Fruit fly (Drosophila melanogaster) whole organism, prepupa: ENCODE data around the gene CG32683.

Source experiments
- Blimp-1 ChIP-seq: fragments of 200-800 bp; sonication (Bioruptor generic); optimal IDR thresholded peaks from 3 replicates; lab custom pipeline; 2017; ENCODE audit warnings: missing biosample characterization, missing genetic modification characterization, mild to moderate bottlenecking, moderate library complexity, missing genetic modification reagents
- CG10631 ChIP-seq: fragments of 200-800 bp; sonication (Bioruptor generic); optimal IDR thresholded peaks from 2 replicates; lab custom pipeline; 2016; ENCODE audit warnings: missing biosample characterization, missing genetic modification characterization
- CG10669 ChIP-seq: fragments of 200-800 bp; sonication (Bioruptor generic); optimal IDR thresholded peaks from 3 replicates; lab custom pipeline; 2018; ENCODE audit warnings: missing biosample characterization, mild to moderate bottlenecking, missing genetic modification characterization, moderate library complexity
- CG11294 ChIP-seq: fragments of 200-800 bp; sonication (Bioruptor generic); IDR thresholded peaks from 2 replicates; pipeline ENCODE4 v1.3.6; 2022; ENCODE audit warnings: missing biosample characterization, missing genetic modification characterization
- CG11762 ChIP-seq: fragments of 200-800 bp; sonication (Bioruptor generic); optimal IDR thresholded peaks from 3 replicates; lab custom pipeline; 2016; ENCODE audit warnings: missing biosample characterization, missing genetic modification characterization; ENCODE audit not compliant: insufficient read depth
- CG11902 ChIP-seq: fragments of 200-800 bp; sonication (Bioruptor generic); optimal IDR thresholded peaks from 3 replicates; lab custom pipeline; 2016; ENCODE audit warnings: missing biosample characterization, missing genetic modification characterization
- CG15336 ChIP-seq: fragments of 200-800 bp; sonication (Bioruptor generic); IDR thresholded peaks from 2 replicates; pipeline ENCODE4 v1.3.6; 2022; ENCODE audit warnings: missing biosample characterization, missing genetic modification characterization
- CG1621 ChIP-seq: fragments of 200-800 bp; sonication (Bioruptor generic); optimal IDR thresholded peaks from 3 replicates; lab custom pipeline; 2018; ENCODE audit warnings: missing biosample characterization, mild to moderate bottlenecking, missing genetic modification characterization
- CG16779 ChIP-seq: fragments of 200-800 bp; sonication (Bioruptor generic); optimal IDR thresholded peaks from 3 replicates; lab custom pipeline; 2017; ENCODE audit warnings: missing biosample characterization, mild to moderate bottlenecking, missing genetic modification characterization
- CG3032 ChIP-seq: fragments of 200-800 bp; optimal IDR thresholded peaks from 2 replicates; lab custom pipeline; 2019; ENCODE audit warnings: missing biosample characterization, mild to moderate bottlenecking, missing genetic modification characterization, moderate library complexity
- CG31627 ChIP-seq: fragments of 200-800 bp; sonication (Bioruptor generic); optimal IDR thresholded peaks from 3 replicates; lab custom pipeline; 2016; ENCODE audit warnings: missing biosample characterization, missing genetic modification characterization
- CG32006 ChIP-seq: fragments of 200-800 bp; sonication (Bioruptor generic); optimal IDR thresholded peaks from 3 replicates; lab custom pipeline; 2017; ENCODE audit warnings: missing biosample characterization, mild to moderate bottlenecking, missing genetic modification characterization
- CG34406 ChIP-seq: fragments of 200-800 bp; sonication (Bioruptor generic); optimal IDR thresholded peaks from 3 replicates; lab custom pipeline; 2016; ENCODE audit warnings: missing biosample characterization, missing genetic modification characterization
- CG3919 ChIP-seq: fragments of 200-800 bp; sonication (Bioruptor generic); optimal IDR thresholded peaks from 3 replicates; lab custom pipeline; 2016; ENCODE audit warnings: missing biosample characterization, missing genetic modification characterization
- CG4318 ChIP-seq: fragments of 200-800 bp; sonication (Bioruptor generic); optimal IDR thresholded peaks from 3 replicates; lab custom pipeline; 2017; ENCODE audit warnings: missing biosample characterization, mild to moderate bottlenecking, missing genetic modification characterization
- CG6163 ChIP-seq: fragments of 200-800 bp; sonication (Bioruptor generic); IDR thresholded peaks from 3 replicates; pipeline ENCODE4 v1.3.6; 2022; ENCODE audit warnings: missing biosample characterization, missing genetic modification characterization
- CG6276 ChIP-seq: fragments of 200-800 bp; sonication (Bioruptor generic); optimal IDR thresholded peaks from 2 replicates; lab custom pipeline; 2017; ENCODE audit warnings: missing biosample characterization, mild to moderate bottlenecking, missing genetic modification characterization
- CG6792 ChIP-seq: fragments of 200-800 bp; sonication (Bioruptor generic); optimal IDR thresholded peaks from 3 replicates; lab custom pipeline; 2016; ENCODE audit warnings: missing biosample characterization, missing genetic modification characterization
- CG6808 ChIP-seq: fragments of 200-800 bp; sonication (Bioruptor generic); optimal IDR thresholded peaks from 3 replicates; lab custom pipeline; 2017; ENCODE audit warnings: missing biosample characterization, missing genetic modification characterization, mild to moderate bottlenecking, moderate library complexity, missing genetic modification reagents
- CG6854 ChIP-seq: fragments of 200-800 bp; sonication (Bioruptor generic); optimal IDR thresholded peaks from 2 replicates; lab custom pipeline; 2017; ENCODE audit warnings: missing biosample characterization, mild to moderate bottlenecking, missing genetic modification characterization
- CG8632 ChIP-seq: fragments of 200-800 bp; sonication (Bioruptor generic); optimal IDR thresholded peaks from 3 replicates; lab custom pipeline; 2016; ENCODE audit warnings: missing biosample characterization, missing genetic modification characterization
- CG9139 ChIP-seq: fragments of 200-800 bp; sonication (Bioruptor generic); optimal IDR thresholded peaks from 3 replicates; lab custom pipeline; 2017; ENCODE audit warnings: missing biosample characterization, mild to moderate bottlenecking, missing genetic modification characterization
- Eip75B ChIP-seq: fragments of 200-800 bp; sonication (Bioruptor generic); optimal IDR thresholded peaks from 3 replicates; lab custom pipeline; 2016; ENCODE audit warnings: missing biosample characterization, missing genetic modification characterization
- Eip78C ChIP-seq: fragments of 200-800 bp; sonication (Bioruptor generic); peaks from one replicate; lab custom pipeline; 2016; ENCODE audit warnings: missing biosample characterization, missing genetic modification characterization
- Eip93F ChIP-seq: fragments of 200-800 bp; sonication (Bioruptor generic); optimal IDR thresholded peaks from 2 replicates; lab custom pipeline; 2016; ENCODE audit warnings: missing biosample characterization, mild to moderate bottlenecking, missing genetic modification characterization
- Ets21C ChIP-seq: fragments of 200-800 bp; sonication (Bioruptor generic); optimal IDR thresholded peaks from 3 replicates; lab custom pipeline; 2016; ENCODE audit warnings: missing biosample characterization, missing genetic modification characterization
- Ets96B ChIP-seq: fragments of 200-800 bp; optimal IDR thresholded peaks from 2 replicates; lab custom pipeline; 2019; ENCODE audit warnings: missing biosample characterization, mild to moderate bottlenecking, missing genetic modification characterization, moderate library complexity
- Hr38 ChIP-seq: sonication (Bioruptor generic); optimal IDR thresholded peaks from 2 replicates; lab custom pipeline; 2016; ENCODE audit warnings: missing biosample characterization, missing genetic modification characterization
- Hr39 ChIP-seq: fragments of 200-800 bp; sonication (Bioruptor generic); optimal IDR thresholded peaks from 2 replicates; lab custom pipeline; 2016; ENCODE audit warnings: missing biosample characterization, missing genetic modification characterization
- Hr4 ChIP-seq: fragments of 200-800 bp; sonication (Bioruptor generic); optimal IDR thresholded peaks from 3 replicates; lab custom pipeline; 2016; ENCODE audit warnings: missing biosample characterization, missing genetic modification characterization
- Met ChIP-seq: fragments of 200-800 bp; sonication (Bioruptor generic); optimal IDR thresholded peaks from 3 replicates; lab custom pipeline; 2016; ENCODE audit warnings: missing biosample characterization, missing genetic modification characterization
- OdsH ChIP-seq: fragments of 200-800 bp; sonication (Bioruptor generic); optimal IDR thresholded peaks from 3 replicates; lab custom pipeline; 2016; ENCODE audit warnings: missing biosample characterization, missing genetic modification characterization
- Smox ChIP-seq: fragments of 200-800 bp; sonication (Bioruptor generic); optimal IDR thresholded peaks from 3 replicates; lab custom pipeline; 2016; ENCODE audit warnings: missing biosample characterization, missing genetic modification characterization
- Sox102F ChIP-seq: fragments of 200-800 bp; sonication (Bioruptor generic); optimal IDR thresholded peaks from 2 replicates; lab custom pipeline; 2016; ENCODE audit warnings: missing biosample characterization, mild to moderate bottlenecking, missing genetic modification characterization
- Sox15 ChIP-seq: fragments of 200-800 bp; sonication (Bioruptor generic); optimal IDR thresholded peaks from 3 replicates; lab custom pipeline; 2016; ENCODE audit warnings: missing biosample characterization, missing genetic modification characterization
- achi ChIP-seq: fragments of 200-800 bp; sonication (Bioruptor generic); optimal IDR thresholded peaks from 3 replicates; lab custom pipeline; 2016; ENCODE audit warnings: missing biosample characterization, missing genetic modification characterization
- cyc ChIP-seq: fragments of 200-800 bp; sonication (Bioruptor generic); optimal IDR thresholded peaks from 3 replicates; lab custom pipeline; 2016; ENCODE audit warnings: missing biosample characterization, missing genetic modification characterization
- dac ChIP-seq: fragments of 200-800 bp; sonication (Bioruptor generic); optimal IDR thresholded peaks from 2 replicates; lab custom pipeline; 2017; ENCODE audit warnings: missing biosample characterization, mild to moderate bottlenecking, missing genetic modification characterization
- dsx ChIP-seq: fragments of 200-800 bp; optimal IDR thresholded peaks from 3 replicates; lab custom pipeline; 2019; ENCODE audit warnings: missing biosample characterization, mild to moderate bottlenecking, missing genetic modification characterization, moderate library complexity; ENCODE audit not compliant: poor library complexity, severe bottlenecking
- eg ChIP-seq: fragments of 200-800 bp; sonication (Bioruptor generic); IDR thresholded peaks from 3 replicates; pipeline ENCODE4 v1.3.6; 2022; ENCODE audit warnings: missing biosample characterization, missing genetic modification characterization
- esn ChIP-seq: fragments of 200-800 bp; sonication (Bioruptor generic); optimal IDR thresholded peaks from 2 replicates; lab custom pipeline; 2016; ENCODE audit warnings: missing biosample characterization, mild to moderate bottlenecking, missing genetic modification characterization, moderate library complexity
- fd85E ChIP-seq: fragments of 200-800 bp; sonication (Bioruptor generic); optimal IDR thresholded peaks from 3 replicates; lab custom pipeline; 2016; ENCODE audit warnings: missing biosample characterization, missing genetic modification characterization
- fkh ChIP-seq: fragments of 200-800 bp; sonication (Bioruptor generic); optimal IDR thresholded peaks from 3 replicates; lab custom pipeline; 2017; ENCODE audit warnings: missing biosample characterization, mild to moderate bottlenecking, missing genetic modification characterization, moderate library complexity
- net ChIP-seq: fragments of 200-800 bp; sonication (Bioruptor generic); optimal IDR thresholded peaks from 3 replicates; lab custom pipeline; 2016; ENCODE audit warnings: missing biosample characterization, missing genetic modification characterization
- pdm3 ChIP-seq: fragments of 200-800 bp; sonication (Bioruptor generic); optimal IDR thresholded peaks from 3 replicates; lab custom pipeline; 2016; ENCODE audit warnings: missing biosample characterization, missing genetic modification characterization
- salr ChIP-seq, 2 experiments: fragments of 200-800 bp; sonication (Bioruptor generic); optimal IDR thresholded peaks; 3 replicates each; lab custom pipeline; 2016 to 2018; ENCODE audit warnings: missing biosample characterization in 2 of 2, missing genetic modification characterization in 2 of 2, mild to moderate bottlenecking in 1 of 2
- spab ChIP-seq: fragments of 200-800 bp; sonication (Bioruptor generic); optimal IDR thresholded peaks from 2 replicates; lab custom pipeline; 2017; ENCODE audit warnings: missing biosample characterization, mild to moderate bottlenecking, missing genetic modification characterization, missing genetic modification reagents
- ss ChIP-seq, 2 experiments: fragments of 200-800 bp; sonication (Bioruptor generic); optimal IDR thresholded peaks; 2 replicates in 1 of 2; 3 replicates in 1 of 2; lab custom pipeline; 2017 to 2018; ENCODE audit warnings: mild to moderate bottlenecking in 2 of 2, missing biosample characterization in 2 of 2, missing genetic modification characterization in 2 of 2, moderate library complexity in 1 of 2
- svp ChIP-seq: fragments of 200-800 bp; sonication (Bioruptor generic); peaks from one replicate; lab custom pipeline; 2016; ENCODE audit warnings: missing biosample characterization, missing genetic modification characterization
- topi ChIP-seq: fragments of 200-800 bp; sonication (Bioruptor generic); optimal IDR thresholded peaks from 3 replicates; lab custom pipeline; 2016; ENCODE audit warnings: missing biosample characterization, missing genetic modification characterization
- vri ChIP-seq: fragments of 200-800 bp; sonication (Bioruptor generic); optimal IDR thresholded peaks from 3 replicates; lab custom pipeline; 2016; ENCODE audit warnings: missing biosample characterization, mild to moderate bottlenecking, missing genetic modification characterization

CG32683 gene

DNA sequence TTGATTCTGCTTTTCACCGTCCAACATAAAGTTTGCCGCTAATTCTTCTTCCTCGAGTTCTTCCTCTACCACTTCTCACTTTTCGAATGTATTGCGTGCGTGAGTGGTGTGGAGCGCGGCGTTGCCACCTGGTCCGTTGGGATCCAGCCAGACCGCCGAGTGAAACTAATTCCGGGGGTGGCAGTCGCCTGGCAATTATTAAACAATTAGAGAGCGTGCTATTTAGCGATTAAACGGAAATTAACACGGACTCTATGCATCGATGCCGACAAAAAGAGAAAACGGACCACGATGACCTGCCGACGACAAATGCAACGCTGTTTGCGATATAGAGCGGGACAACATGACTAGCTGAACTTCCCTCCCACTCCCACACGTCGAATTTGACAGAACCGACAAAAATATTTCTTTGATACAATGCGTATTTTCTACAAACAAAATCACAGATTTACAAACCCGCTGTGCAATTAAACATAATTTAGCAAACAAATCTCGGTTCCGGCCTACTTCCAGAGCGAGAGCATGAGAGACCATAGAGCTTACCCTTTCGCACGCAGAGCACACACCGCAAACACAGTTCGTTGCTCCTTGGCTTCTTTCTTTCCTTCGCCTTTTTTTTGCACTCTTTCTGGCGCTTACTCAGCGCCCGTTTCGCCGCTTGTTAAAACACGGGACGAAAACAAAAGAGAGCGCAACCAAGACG lies 19.0 kb upstream of the CG32683 start, which contains the start of gene CG2889:
CG2889 (plus strand) TSS at position 429 of the 703 bp plus-strand sequence.
- TF ChIP-seq CG16779 (tag; lab: Kevin White, UChicago) (no peak), CG1621 (tag; lab: Kevin White, UChicago) (no peak), CG6276 (GFP tag; lab: Kevin White, UChicago) (no peak), vri (GFP tag; lab: Kevin White, UChicago) (no peak), Hr4 (GFP tag; lab: Kevin White, UChicago) (no peak), CG10631 (no peak), CG3032 (tag; lab: Kevin White, UChicago) (no peak), eg (GFP tag; lab: Robert Waterston, UW) (peak; percentile 20; the same call in 1 of the 3 replicates), topi (GFP tag; lab: Kevin White, UChicago) (no peak), CG11902 (GFP tag; lab: Kevin White, UChicago) (peak; percentile 3), esn (GFP tag; lab: Kevin White, UChicago) (peak; percentile 22), CG15336 (GFP tag; lab: Robert Waterston, UW) (no peak), CG11762 (GFP tag; lab: Kevin White, UChicago) (no peak), CG6808 (GFP tag; lab: Kevin White, UChicago) (no peak), pdm3 (GFP tag; lab: Kevin White, UChicago) (no peak), fkh (no peak), dac (GFP tag; lab: Kevin White, UChicago) (no peak), CG34406 (GFP tag; lab: Kevin White, UChicago) (no peak), CG11294 (GFP tag; lab: Robert Waterston, UW) (no peak), fd85E (no peak), OdsH (GFP tag; lab: Kevin White, UChicago) (no peak), CG6792 (GFP tag; lab: Kevin White, UChicago) (no peak), Sox15 (GFP tag; lab: Kevin White, UChicago) (no peak), Ets96B (tag; lab: Kevin White, UChicago) (no peak), Met (GFP tag; lab: Kevin White, UChicago) (no peak), CG6163 (GFP tag; lab: Robert Waterston, UW) (no peak; the same call in 2 of the 3 replicates), CG8632 (GFP tag; lab: Kevin White, UChicago) (no peak), CG9139 (GFP tag; lab: Kevin White, UChicago) (no peak), Smox (no peak), Hr38 (GFP tag; lab: Kevin White, UChicago) (no peak), CG32006 (peak; percentile 2), svp (GFP tag; lab: Kevin White, UChicago) (no peak), Sox102F (no peak), net (GFP tag; lab: Kevin White, UChicago) (no peak), CG6854 (no peak), dsx (GFP tag; lab: Kevin White, UChicago) (no peak), CG4318 (GFP tag; lab: Kevin White, UChicago) (no peak), cyc (GFP tag; lab: Kevin White, UChicago) (peak; percentile 23), CG3919 (GFP tag; lab: Kevin White, UChicago) (peak; percentile 13), Hr39 (GFP tag; lab: Kevin White, UChicago) (peak; percentile 23), Eip93F (GFP tag; lab: Kevin White, UChicago) (no peak), Eip78C (GFP tag; lab: Kevin White, UChicago) (peak; percentile 29), achi (GFP tag; lab: Kevin White, UChicago) (no peak), ss (GFP tag; optimal IDR thresholded peaks at IDR 0.05; lab: Kevin White, UChicago) (no peak), CG10669 (no peak), salr (GFP tag; optimal IDR thresholded peaks at IDR 0.05; lab: Kevin White, UChicago) (no peak), Blimp-1 (no peak), CG31627 (peak; percentile 37), spab (GFP tag; lab: Kevin White, UChicago) (no peak), Ets21C (GFP tag; lab: Kevin White, UChicago) (peak; percentile 9), Eip75B (peak; percentile 30)
